Worm (Caenorhabditis elegans): Measurements from ENCODE around the gene F21C10.3.

Gene F21C10.3

ce11 chrV:9092209-9092608 lies 35.7 kb upstream of the F21C10.3 start, which contains the start of gene T27E4.1:
T27E4.1 (plus strand) TSS chrV:9092345.
- TF ChIP-seq unc-39 (tag; optimal IDR thresholded peaks at IDR 0.05) (no peak), unc-55 (GFP tag; optimal IDR thresholded peaks at IDR 0.05) (peak; percentile 53), lsy-2 (tag; optimal IDR thresholded peaks at IDR 0.05) (peak in 1 of 2 experiments; percentile 4), zag-1 (tag; optimal IDR thresholded peaks at IDR 0.05) (peak; percentile 53), nhr-129 (tag; optimal IDR thresholded peaks at IDR 0.05) (peak; percentile 24), dmd-4 (tag; optimal IDR thresholded peaks at IDR 0.05) (no peak), C34F6.9 (tag; optimal IDR thresholded peaks at IDR 0.05) (peak; percentile 40), sma-9 (GFP tag; optimal IDR thresholded peaks at IDR 0.05) (peak; percentile 28), sma-9 (tag; optimal IDR thresholded peaks at IDR 0.05) (no peak)

DNA sequence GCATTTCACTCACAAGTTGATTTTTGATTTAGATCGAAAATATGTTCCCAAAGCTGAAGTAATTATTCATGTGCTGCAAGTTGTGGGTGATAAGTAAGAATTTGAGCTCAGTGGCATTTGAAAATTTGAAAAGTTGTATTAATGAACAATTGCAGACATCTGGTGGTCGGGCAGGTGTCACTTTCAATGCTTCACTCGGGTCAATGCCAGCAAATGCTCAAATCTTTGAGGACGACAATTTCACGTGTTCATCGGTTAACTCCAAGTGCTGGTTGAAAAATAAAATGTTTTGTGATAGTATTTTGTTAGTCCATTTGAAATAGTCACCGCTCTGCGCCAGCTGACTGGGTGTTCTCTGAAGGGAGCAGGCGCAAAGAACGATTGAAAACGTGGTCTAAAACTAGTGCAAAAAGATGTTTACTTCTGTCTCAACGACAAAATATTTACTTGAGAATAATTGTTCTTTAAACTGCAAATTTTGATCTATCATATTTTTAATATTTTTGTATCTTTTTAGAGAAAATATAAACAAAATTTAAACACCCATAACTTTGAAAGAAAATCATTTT lies 33.7 kb upstream of the F21C10.3 start:
- TF ChIP-seq dmd-4 (tag; optimal IDR thresholded peaks at IDR 0.05) = no peak
- TF ChIP-seq nhr-11 (tag; optimal IDR thresholded peaks at IDR 0.05) = no peak
- peak; percentile 58 for TF ChIP-seq sma-3 (GFP tag; optimal IDR thresholded peaks at IDR 0.05)
- TF ChIP-seq mab-5 (tag; optimal IDR thresholded peaks at IDR 0.05) = no peak
- TF ChIP-seq blmp-1 (tag; optimal IDR thresholded peaks at IDR 0.05; ENCODE audit: insufficient read depth) = no peak
- no peak for TF ChIP-seq nhr-77 (tag; optimal IDR thresholded peaks at IDR 0.05)
- TF ChIP-seq egl-27 (tag; optimal IDR thresholded peaks at IDR 0.05) = no peak
- TF ChIP-seq crh-2 (tag; optimal IDR thresholded peaks at IDR 0.05) = peak; percentile 81
- no peak for TF ChIP-seq zag-1 (tag; optimal IDR thresholded peaks at IDR 0.05)
- TF ChIP-seq sem-4 (tag; optimal IDR thresholded peaks at IDR 0.05) = no peak
- no peak for TF ChIP-seq ztf-1 (GFP tag; conservative IDR thresholded peaks at IDR 0.05)
- peak; percentile 35 for TF ChIP-seq ztf-4 (tag; optimal IDR thresholded peaks at IDR 0.05)
- no peak for TF ChIP-seq unc-39 (tag; optimal IDR thresholded peaks at IDR 0.05)
- TF ChIP-seq nhr-12 (tag; optimal IDR thresholded peaks at IDR 0.05) = no peak
- no peak for TF ChIP-seq R02D3.7 (tag; optimal IDR thresholded peaks at IDR 0.05)
- TF ChIP-seq ztf-11 (tag; optimal IDR thresholded peaks at IDR 0.05) = no peak
- TF ChIP-seq C34F6.9 (tag; optimal IDR thresholded peaks at IDR 0.05) = peak; percentile 68
- TF ChIP-seq lin-13 (GFP tag; optimal IDR thresholded peaks at IDR 0.05) = no peak
- peak in 1 of 2 experiments; percentile 72 for TF ChIP-seq lsy-2 (tag; optimal IDR thresholded peaks at IDR 0.05)
- no peak for TF ChIP-seq alr-1 (tag; optimal IDR thresholded peaks at IDR 0.05)
- peak; percentile 96 for TF ChIP-seq sma-9 (GFP tag; optimal IDR thresholded peaks at IDR 0.05)
- TF ChIP-seq sma-9 (tag; optimal IDR thresholded peaks at IDR 0.05) = no peak
- TF ChIP-seq ceh-82 (tag; optimal IDR thresholded peaks at IDR 0.05) = no peak
- TF ChIP-seq nhr-25 (tag; optimal IDR thresholded peaks at IDR 0.05) = peak; percentile 5
- TF ChIP-seq mdl-1 (tag; optimal IDR thresholded peaks at IDR 0.05) = peak in 1 of 2 experiments; percentile 39
- TF ChIP-seq gmeb-1 (tag; optimal IDR thresholded peaks at IDR 0.05) = peak; percentile 51
- TF ChIP-seq mbf-1 (tag; optimal IDR thresholded peaks at IDR 0.05) = no peak
- no peak for TF ChIP-seq ZK546.5 (tag; optimal IDR thresholded peaks at IDR 0.05)
- peak; percentile 35 for TF ChIP-seq snpc-4 (tag; optimal IDR thresholded peaks at IDR 0.05)
- TF ChIP-seq lin-39 (tag; optimal IDR thresholded peaks at IDR 0.05) = no peak
- peak; percentile 48 for TF ChIP-seq Y55F3AM.14 (GFP tag; optimal IDR thresholded peaks at IDR 0.05)
- TF ChIP-seq aly-2 (tag; optimal IDR thresholded peaks at IDR 0.05) = no peak
- no peak for TF ChIP-seq nhr-6 (tag; optimal IDR thresholded peaks at IDR 0.05)
- TF ChIP-seq elt-1 (tag; optimal IDR thresholded peaks at IDR 0.05) = no peak
- TF ChIP-seq elt-3 (tag; optimal IDR thresholded peaks at IDR 0.05) = no peak
- TF ChIP-seq ama-1 (optimal IDR thresholded peaks at IDR 0.05) = peak; percentile 46
- TF ChIP-seq skn-1 (tag; optimal IDR thresholded peaks at IDR 0.05) = no peak
- TF ChIP-seq unc-55 (GFP tag; optimal IDR thresholded peaks at IDR 0.05) = peak; percentile 0
- no peak for TF ChIP-seq nhr-10 (tag; optimal IDR thresholded peaks at IDR 0.05)
- TF ChIP-seq nhr-23 (tag; optimal IDR thresholded peaks at IDR 0.05) = no peak
- peak; percentile 75 for TF ChIP-seq F13H6.1 (tag; optimal IDR thresholded peaks at IDR 0.05)
- TF ChIP-seq nhr-237 (tag; optimal IDR thresholded peaks at IDR 0.05) = no peak
- TF ChIP-seq unc-62 (GFP tag; optimal IDR thresholded peaks at IDR 0.05) = no peak
- TF ChIP-seq peb-1 (tag; optimal IDR thresholded peaks at IDR 0.05) = no peak
- no peak for TF ChIP-seq fos-1 (tag; optimal IDR thresholded peaks at IDR 0.05)
- no peak for TF ChIP-seq ceh-16 (tag; optimal IDR thresholded peaks at IDR 0.05)
- TF ChIP-seq lin-11 (tag; optimal IDR thresholded peaks at IDR 0.05) = peak; percentile 7
- peak; percentile 93 for TF ChIP-seq nhr-129 (tag; optimal IDR thresholded peaks at IDR 0.05)
- TF ChIP-seq nhr-21 (tag; optimal IDR thresholded peaks at IDR 0.05) = peak; percentile 21

Measured in whole organism, L2 larva.